Worm (Caenorhabditis elegans) whole organism, midembryonic: ENCODE measurements around the gene C47A4.5.
A peak's percentile ranks its signal among the peaks of the same experiment; 100 is the strongest.

Experiments used
- T22C8.4 ChIP-seq: fragments of 200-800 bp; sonication (Bioruptor generic); IDR thresholded peaks from 2 replicates; pipeline ENCODE4 v1.3.6; 2022; ENCODE audit warnings: missing genetic modification characterization, missing compliant biosample characterization
- cog-1 ChIP-seq: sonication (generic microtip); optimal IDR thresholded peaks from 2 replicates; lab custom pipeline; 2016; ENCODE audit warnings: missing genetic modification characterization, missing compliant biosample characterization
- flt-1 ChIP-seq: fragments of 200-800 bp; sonication (Bioruptor generic); IDR thresholded peaks from 2 replicates; pipeline ENCODE4 v1.3.6; 2022; ENCODE audit warnings: missing genetic modification characterization, missing compliant biosample characterization
- klf-2 ChIP-seq: fragments of 200-800 bp; sonication (Bioruptor generic); conservative IDR thresholded peaks from 2 replicates; pipeline ENCODE4 v1.3.6; 2022; ENCODE audit warnings: missing genetic modification reagents, missing genetic modification characterization, missing compliant biosample characterization
- med-1 ChIP-seq: sonication (generic microtip); optimal IDR thresholded peaks from 2 replicates; lab custom pipeline; 2017; ENCODE audit warnings: missing genetic modification characterization, mild to moderate bottlenecking, missing compliant biosample characterization, antibody characterized with exemption, missing genetic modification reagents; ENCODE audit not compliant: insufficient read depth
- ref-1 ChIP-seq: fragments of 200-800 bp; sonication (Bioruptor generic); conservative IDR thresholded peaks from 2 replicates; pipeline ENCODE4 v1.3.6; 2022; ENCODE audit warnings: missing genetic modification reagents, missing genetic modification characterization, missing compliant biosample characterization
- tab-1 ChIP-seq: fragments of 200-800 bp; sonication (Bioruptor generic); IDR thresholded peaks from 2 replicates; pipeline ENCODE4 v1.3.6; 2022; ENCODE audit warnings: missing genetic modification characterization, missing compliant biosample characterization
- ztf-23 ChIP-seq: fragments of 200-800 bp; sonication (Bioruptor generic); IDR thresholded peaks from 2 replicates; pipeline ENCODE4 v1.3.6; 2022; ENCODE audit warnings: missing genetic modification reagents, missing genetic modification characterization, missing compliant biosample characterization
- ztf-29 ChIP-seq: fragments of 200-800 bp; sonication (Bioruptor generic); IDR thresholded peaks from 2 replicates; pipeline ENCODE4 v1.3.6; 2022; ENCODE audit warnings: missing genetic modification reagents, missing genetic modification characterization, missing compliant biosample characterization

Gene C47A4.5

ce11 chrIV:13745409-13745808 is at the start of gene C47A4.5:
Gene C47A4.5, plus strand, starts transcription at chrIV:13745709.
- TF ChIP-seq cog-1 (tag; lab: Kevin White, UChicago) = no peak
- no peak for TF ChIP-seq T22C8.4 (GFP tag; lab: Robert Waterston, UW)
- no peak for TF ChIP-seq tab-1 (GFP tag; lab: Robert Waterston, UW)
- no peak for TF ChIP-seq ref-1 (GFP tag; lab: Robert Waterston, UW)
- no peak for TF ChIP-seq flt-1 (GFP tag; lab: Robert Waterston, UW)

ce11 chrIV:13695720-13696364 is 49.7 kb upstream of the C47A4.5 start:
- TF ChIP-seq med-1 (GFP tag; lab: Kevin White, UChicago) (no peak), ztf-29 (no peak), tab-1 (GFP tag; lab: Robert Waterston, UW) (no peak), ref-1 (GFP tag; lab: Robert Waterston, UW) (no peak), T22C8.4 (GFP tag; lab: Robert Waterston, UW) (no peak), ztf-23 (GFP tag; lab: Robert Waterston, UW) (no peak), klf-2 (no peak), cog-1 (tag; lab: Kevin White, UChicago) (no peak), flt-1 (GFP tag; lab: Robert Waterston, UW) (no peak)

ce11 chrIV:13696900-13697299 is 48.6 kb upstream of the C47A4.5 start:
- no peak for TF ChIP-seq cog-1 (tag; lab: Kevin White, UChicago)
- no peak for TF ChIP-seq tab-1 (GFP tag; lab: Robert Waterston, UW)
- no peak for TF ChIP-seq ref-1 (GFP tag; lab: Robert Waterston, UW)
- TF ChIP-seq flt-1 (GFP tag; lab: Robert Waterston, UW) = no peak
- TF ChIP-seq klf-2 = no peak
- TF ChIP-seq med-1 (GFP tag; lab: Kevin White, UChicago) = no peak
- TF ChIP-seq T22C8.4 (GFP tag; lab: Robert Waterston, UW) = no peak
- TF ChIP-seq ztf-29 = no peak
- no peak for TF ChIP-seq ztf-23 (GFP tag; lab: Robert Waterston, UW)

- no peak for TF ChIP-seq flt-1 (GFP tag; lab: Robert Waterston, UW)
- no peak for TF ChIP-seq ref-1 (GFP tag; lab: Robert Waterston, UW)
- no peak for TF ChIP-seq cog-1 (tag; lab: Kevin White, UChicago)
- no peak for TF ChIP-seq ztf-23 (GFP tag; lab: Robert Waterston, UW)
- no peak for TF ChIP-seq ztf-29
- TF ChIP-seq tab-1 (GFP tag; lab: Robert Waterston, UW) = no peak
- TF ChIP-seq T22C8.4 (GFP tag; lab: Robert Waterston, UW) = no peak
- TF ChIP-seq med-1 (GFP tag; lab: Kevin White, UChicago) = no peak
- no peak for TF ChIP-seq klf-2
Observed at ce11 chrIV:13698603-13699002, 46.9 kb upstream of the C47A4.5 start, which contains the start of gene T23G4.127. Gene T23G4.127, minus strand, starts transcription at chrIV:13698703.

- no peak for TF ChIP-seq ztf-23 (GFP tag; lab: Robert Waterston, UW)
- no peak for TF ChIP-seq ztf-29
- TF ChIP-seq klf-2 = 0 out of 2 replicates have a peak, but pooled peaks have one; percentile 12
- no peak for TF ChIP-seq flt-1 (GFP tag; lab: Robert Waterston, UW)
Observed at ce11 chrIV:13699384-13699788, 46.1 kb upstream of the C47A4.5 start.

- TF ChIP-seq klf-2 (no peak), med-1 (GFP tag; lab: Kevin White, UChicago) (no peak), flt-1 (GFP tag; lab: Robert Waterston, UW) (no peak), ztf-29 (no peak), ztf-23 (GFP tag; lab: Robert Waterston, UW) (no peak), ref-1 (GFP tag; lab: Robert Waterston, UW) (no peak), cog-1 (tag; lab: Kevin White, UChicago) (no peak), tab-1 (GFP tag; lab: Robert Waterston, UW) (no peak), T22C8.4 (GFP tag; lab: Robert Waterston, UW) (no peak)
Observed at ce11 chrIV:13700847-13701246, 44.7 kb upstream of the C47A4.5 start.

ce11 chrIV:13701472-13701871 is 44.0 kb upstream of the C47A4.5 start:
- TF ChIP-seq ref-1 (GFP tag; lab: Robert Waterston, UW) = no peak
- TF ChIP-seq klf-2 = no peak
- no peak for TF ChIP-seq ztf-23 (GFP tag; lab: Robert Waterston, UW)
- no peak for TF ChIP-seq tab-1 (GFP tag; lab: Robert Waterston, UW)
- TF ChIP-seq ztf-29 = no peak
- TF ChIP-seq med-1 (GFP tag; lab: Kevin White, UChicago) = no peak
- TF ChIP-seq flt-1 (GFP tag; lab: Robert Waterston, UW) = no peak

- TF ChIP-seq ztf-23 (GFP tag; lab: Robert Waterston, UW) = no peak
- no peak for TF ChIP-seq tab-1 (GFP tag; lab: Robert Waterston, UW)
- no peak for TF ChIP-seq ztf-29
- no peak for TF ChIP-seq cog-1 (tag; lab: Kevin White, UChicago)
- no peak for TF ChIP-seq T22C8.4 (GFP tag; lab: Robert Waterston, UW)
- TF ChIP-seq ref-1 (GFP tag; lab: Robert Waterston, UW) = no peak
- TF ChIP-seq med-1 (GFP tag; lab: Kevin White, UChicago) = no peak
- no peak for TF ChIP-seq flt-1 (GFP tag; lab: Robert Waterston, UW)
- no peak for TF ChIP-seq klf-2
Observed at ce11 chrIV:13702681-13703080, 42.8 kb upstream of the C47A4.5 start.

- peak; percentile 17 for TF ChIP-seq cog-1 (tag; lab: Kevin White, UChicago)
- TF ChIP-seq flt-1 (GFP tag; lab: Robert Waterston, UW) = no peak
- TF ChIP-seq ztf-23 (GFP tag; lab: Robert Waterston, UW) = 0 out of 2 replicates have a peak, but pooled peaks have one; percentile 38
Observed at ce11 chrIV:13703828-13704425, 41.6 kb upstream of the C47A4.5 start, which contains the start of gene tlp-1. Gene tlp-1, minus strand, starts transcription at chrIV:13704082.
